Worm (Caenorhabditis elegans): Measurements from ENCODE around the gene F12E12.6.

The F12E12.6 gene

DNA sequence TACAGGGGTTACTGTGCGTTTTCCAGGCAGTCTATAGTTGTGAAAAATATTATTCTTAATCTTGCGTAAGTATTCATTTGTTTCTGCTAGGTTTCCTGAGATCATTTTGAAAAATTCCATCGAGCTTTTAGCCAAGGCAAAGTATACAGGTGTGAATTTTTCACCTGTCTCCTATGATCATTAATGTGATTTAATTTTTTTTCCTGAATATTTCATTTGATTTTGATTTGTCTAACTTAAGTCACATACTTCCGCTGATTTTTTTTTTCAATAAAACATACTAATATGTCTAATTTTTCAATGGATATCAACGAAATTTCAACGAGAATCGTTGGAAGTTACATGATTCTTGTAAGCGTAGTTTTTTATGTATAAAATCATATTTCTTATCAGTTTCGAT, 31.4 kb downstream of the F12E12.6 start, which contains the start of gene srx-108:
Gene srx-108 (plus strand): TSS at position 301 of the 400 bp plus-strand sequence.
- TF ChIP-seq sma-9 (GFP tag; optimal IDR thresholded peaks at IDR 0.05): no peak
- no peak for TF ChIP-seq sma-9 (tag; optimal IDR thresholded peaks at IDR 0.05)
- no peak for TF ChIP-seq lin-11 (tag; optimal IDR thresholded peaks at IDR 0.05)
- no peak for TF ChIP-seq sem-4 (tag; optimal IDR thresholded peaks at IDR 0.05)
- TF ChIP-seq blmp-1 (tag; optimal IDR thresholded peaks at IDR 0.05; ENCODE audit: insufficient read depth): no peak
- TF ChIP-seq ztf-4 (tag; optimal IDR thresholded peaks at IDR 0.05): no peak
- no peak for TF ChIP-seq snpc-4 (tag; optimal IDR thresholded peaks at IDR 0.05)
- no peak for TF ChIP-seq nhr-6 (tag; optimal IDR thresholded peaks at IDR 0.05)
- TF ChIP-seq aly-2 (tag; optimal IDR thresholded peaks at IDR 0.05): no peak
- TF ChIP-seq unc-62 (GFP tag; optimal IDR thresholded peaks at IDR 0.05): no peak
- no peak for TF ChIP-seq crh-2 (tag; optimal IDR thresholded peaks at IDR 0.05)
- no peak for TF ChIP-seq nhr-11 (tag; optimal IDR thresholded peaks at IDR 0.05)
- no peak for TF ChIP-seq alr-1 (tag; optimal IDR thresholded peaks at IDR 0.05)
- TF ChIP-seq nhr-12 (tag; optimal IDR thresholded peaks at IDR 0.05): no peak

- no peak for TF ChIP-seq mbf-1 (tag; optimal IDR thresholded peaks at IDR 0.05)
- no peak for TF ChIP-seq ztf-1 (GFP tag; conservative IDR thresholded peaks at IDR 0.05)
- TF ChIP-seq R02D3.7 (tag; optimal IDR thresholded peaks at IDR 0.05): no peak
- no peak for TF ChIP-seq egl-27 (tag; optimal IDR thresholded peaks at IDR 0.05)
- TF ChIP-seq sem-4 (tag; optimal IDR thresholded peaks at IDR 0.05): no peak
- TF ChIP-seq mab-5 (tag; optimal IDR thresholded peaks at IDR 0.05): no peak
- TF ChIP-seq unc-62 (GFP tag; optimal IDR thresholded peaks at IDR 0.05): no peak
- no peak for TF ChIP-seq ztf-4 (tag; optimal IDR thresholded peaks at IDR 0.05)
- TF ChIP-seq ceh-82 (tag; optimal IDR thresholded peaks at IDR 0.05): no peak
- no peak for TF ChIP-seq nhr-23 (tag; optimal IDR thresholded peaks at IDR 0.05)
- no peak for TF ChIP-seq crh-2 (tag; optimal IDR thresholded peaks at IDR 0.05)
- no peak for TF ChIP-seq blmp-1 (tag; optimal IDR thresholded peaks at IDR 0.05; ENCODE audit: insufficient read depth)
Observed at ce11 chrII:3701305-3701704, 35.4 kb downstream of the F12E12.6 start, which contains the start of gene srx-105. Gene srx-105 (minus strand): TSS chrII:3701405.

DNA sequence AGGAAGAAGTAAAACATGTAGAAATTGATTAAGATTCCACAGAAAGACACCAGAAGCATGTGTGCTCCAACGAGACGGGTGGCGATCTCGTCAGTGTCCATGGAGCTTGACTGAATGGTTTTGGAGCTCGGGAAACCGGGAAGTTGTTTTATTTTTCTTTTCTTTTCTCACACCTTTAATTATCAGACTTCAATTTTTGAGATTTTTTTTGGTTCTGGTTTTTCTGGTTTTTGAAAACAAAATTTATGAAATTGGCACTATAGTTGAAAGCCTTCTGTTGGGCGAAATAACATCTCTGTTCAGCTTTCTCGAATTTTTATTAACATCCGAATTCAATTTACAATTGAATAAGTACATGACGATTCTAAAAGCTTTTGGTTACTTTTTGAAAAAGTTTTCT, 37.2 kb downstream of the F12E12.6 start, which contains the start of gene srx-104:
Gene srx-104 (minus strand): TSS at position 101 of the 400 bp plus-strand sequence.
- TF ChIP-seq C34F6.9 (tag; optimal IDR thresholded peaks at IDR 0.05): no peak
- TF ChIP-seq elt-3 (tag; optimal IDR thresholded peaks at IDR 0.05): no peak
- no peak for TF ChIP-seq alr-1 (tag; optimal IDR thresholded peaks at IDR 0.05)
- TF ChIP-seq dmd-4 (tag; optimal IDR thresholded peaks at IDR 0.05): no peak
- no peak for TF ChIP-seq nhr-6 (tag; optimal IDR thresholded peaks at IDR 0.05)
- no peak for TF ChIP-seq nhr-11 (tag; optimal IDR thresholded peaks at IDR 0.05)
- no peak for TF ChIP-seq peb-1 (tag; optimal IDR thresholded peaks at IDR 0.05)
- TF ChIP-seq gmeb-1 (tag; optimal IDR thresholded peaks at IDR 0.05): no peak
- TF ChIP-seq elt-1 (tag; optimal IDR thresholded peaks at IDR 0.05): no peak
- no peak for TF ChIP-seq F13H6.1 (tag; optimal IDR thresholded peaks at IDR 0.05)
- TF ChIP-seq nhr-12 (tag; optimal IDR thresholded peaks at IDR 0.05): no peak
- no peak for TF ChIP-seq nhr-25 (tag; optimal IDR thresholded peaks at IDR 0.05)

DNA sequence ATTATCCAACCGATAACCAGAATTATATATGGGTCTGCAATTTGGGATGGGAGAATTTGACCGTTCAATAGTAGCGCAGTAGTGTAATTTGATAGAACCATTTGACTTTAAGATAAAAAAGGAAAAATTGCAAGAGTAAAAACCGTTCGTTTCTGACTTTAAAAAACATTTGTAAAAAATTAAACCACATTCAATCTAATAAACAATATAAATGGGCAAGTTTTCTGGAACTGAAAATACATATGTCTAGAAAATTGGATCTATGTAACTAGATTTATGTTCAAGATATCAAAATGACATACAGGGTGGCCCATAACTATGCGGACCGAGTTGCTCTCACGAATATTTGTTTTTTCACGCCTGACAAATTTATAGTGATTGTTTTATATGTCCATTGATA, 42.1 kb downstream of the F12E12.6 start, which contains the start of gene srx-102:
Gene srx-102 (minus strand): TSS at position 101 of the 400 bp plus-strand sequence.
- TF ChIP-seq Y55F3AM.14 (GFP tag; optimal IDR thresholded peaks at IDR 0.05): no peak
- no peak for TF ChIP-seq unc-39 (tag; optimal IDR thresholded peaks at IDR 0.05)
- TF ChIP-seq egl-27 (tag; optimal IDR thresholded peaks at IDR 0.05): no peak
- TF ChIP-seq nhr-11 (tag; optimal IDR thresholded peaks at IDR 0.05): no peak
- TF ChIP-seq sma-9 (GFP tag; optimal IDR thresholded peaks at IDR 0.05): no peak
- no peak for TF ChIP-seq sma-9 (tag; optimal IDR thresholded peaks at IDR 0.05)
- no peak for TF ChIP-seq lin-13 (GFP tag; optimal IDR thresholded peaks at IDR 0.05)
- TF ChIP-seq blmp-1 (tag; optimal IDR thresholded peaks at IDR 0.05; ENCODE audit: insufficient read depth): no peak
- no peak for TF ChIP-seq lin-39 (tag; optimal IDR thresholded peaks at IDR 0.05)
- TF ChIP-seq nhr-237 (tag; optimal IDR thresholded peaks at IDR 0.05): no peak
- TF ChIP-seq elt-1 (tag; optimal IDR thresholded peaks at IDR 0.05): no peak
- no peak for TF ChIP-seq mdl-1 (tag; optimal IDR thresholded peaks at IDR 0.05)
- TF ChIP-seq unc-55 (GFP tag; optimal IDR thresholded peaks at IDR 0.05): no peak
- TF ChIP-seq sma-3 (GFP tag; optimal IDR thresholded peaks at IDR 0.05): no peak

Measured in whole organism, L2 larva.